Fruit fly (Drosophila melanogaster): Measurements from ENCODE around the gene CG8202.

Gene CG8202

DNA sequence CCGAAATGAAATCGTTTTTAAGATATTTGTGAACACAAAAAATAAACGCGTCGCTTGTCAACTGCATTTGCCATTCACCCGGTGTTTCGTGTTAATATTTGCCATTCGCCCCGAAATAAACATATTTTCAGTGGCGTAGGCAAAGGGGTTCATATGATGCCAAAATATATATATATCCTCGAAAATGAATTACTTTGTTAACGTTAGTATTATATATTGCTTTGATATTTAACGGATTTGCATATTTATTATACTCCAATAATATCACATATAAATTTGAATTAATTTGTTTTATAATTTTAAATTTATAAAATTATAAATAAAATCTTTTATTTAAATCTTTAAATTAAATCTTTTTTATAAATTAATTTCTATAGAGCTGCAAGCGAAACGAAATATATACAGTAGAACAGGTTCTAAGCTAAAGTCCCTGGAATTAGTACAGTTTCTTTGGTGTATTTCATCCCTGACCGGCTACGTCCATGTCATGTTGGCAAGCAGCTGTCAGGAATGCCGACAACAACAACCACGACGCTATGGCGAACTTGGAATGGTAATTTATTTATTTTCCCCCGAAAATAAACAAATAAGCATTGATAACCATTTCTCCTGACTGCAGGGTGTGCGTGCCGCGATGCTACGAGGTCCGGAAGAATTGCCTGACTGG is at the start of gene CG8202, which contains the start of gene M1BP (continued):
- peak; percentile 78 for TF ChIP-seq lbe (GFP tag; optimal IDR thresholded peaks at IDR 0.05)
- peak; percentile 4 for TF ChIP-seq tup (GFP tag; optimal IDR thresholded peaks at IDR 0.05)
- TF ChIP-seq CG8765 (GFP tag; IDR thresholded peaks at IDR 0.05) = peak; percentile 53
- TF ChIP-seq jumu (GFP tag; optimal IDR thresholded peaks at IDR 0.05) = peak; percentile 7
- TF ChIP-seq Aef1 (GFP tag; IDR thresholded peaks at IDR 0.05) = peak; percentile 83
- TF ChIP-seq Lhr (GFP tag; optimal IDR thresholded peaks at IDR 0.05) = peak; percentile 18
- TF ChIP-seq CG12299 (tag; optimal IDR thresholded peaks at IDR 0.05) = peak; percentile 78
- TF ChIP-seq mirr (GFP tag; optimal IDR thresholded peaks at IDR 0.05) = peak; percentile 56
- TF ChIP-seq C15 (GFP tag; IDR thresholded peaks at IDR 0.05) = no peak
- TF ChIP-seq D19A (tag; optimal IDR thresholded peaks at IDR 0.05) = no peak
- TF ChIP-seq CG7928 (GFP tag; optimal IDR thresholded peaks at IDR 0.05) = peak; percentile 59
- peak; percentile 91 for TF ChIP-seq CG15696 (tag; optimal IDR thresholded peaks at IDR 0.05)
- TF ChIP-seq CG7271 (tag; optimal IDR thresholded peaks at IDR 0.05) = peak; percentile 35
- peak; percentile 67 for TF ChIP-seq CG11247 (GFP tag; IDR thresholded peaks at IDR 0.05)
- peak; percentile 93 for TF ChIP-seq CG11504 (tag; optimal IDR thresholded peaks at IDR 0.05)
- peak; percentile 36 for TF ChIP-seq CG7786 (GFP tag; optimal IDR thresholded peaks at IDR 0.05)
- TF ChIP-seq CG7987 (GFP tag; optimal IDR thresholded peaks at IDR 0.05) = no peak
- TF ChIP-seq CG16813 (GFP tag; IDR thresholded peaks at IDR 0.05; ENCODE audit: partially characterized antibody) = no peak
- peak; percentile 79 for TF ChIP-seq CG18764 (GFP tag; optimal IDR thresholded peaks at IDR 0.05)
- TF ChIP-seq prd (optimal IDR thresholded peaks at IDR 0.05) = no peak
- peak; percentile 89 for TF ChIP-seq prd (GFP tag; IDR thresholded peaks at IDR 0.05)
- TF ChIP-seq CG17912 (GFP tag; optimal IDR thresholded peaks at IDR 0.05) = peak; percentile 68
- TF ChIP-seq Ssrp (tag; optimal IDR thresholded peaks at IDR 0.05) = peak; percentile 92
- no peak for TF ChIP-seq bigmax (GFP tag; optimal IDR thresholded peaks at IDR 0.05)
- no peak for TF ChIP-seq CG42726 (GFP tag; IDR thresholded peaks at IDR 0.05; ENCODE audit: partially characterized antibody)
- peak; percentile 84 for TF ChIP-seq Xrp1 (GFP tag; IDR thresholded peaks at IDR 0.05)
- 0 out of 2 replicates have a peak, but pooled peaks have one; percentile 30 for TF ChIP-seq sim (GFP tag; IDR thresholded peaks at IDR 0.05)
- TF ChIP-seq CG3281 (GFP tag; optimal IDR thresholded peaks at IDR 0.05) = peak; percentile 93
- TF ChIP-seq zf30C (GFP tag; optimal IDR thresholded peaks at IDR 0.05) = no peak
- TF ChIP-seq CG3995 (GFP tag; optimal IDR thresholded peaks at IDR 0.05) = no peak
- TF ChIP-seq oc (tag; optimal IDR thresholded peaks at IDR 0.05) = no peak
- peak; percentile 67 for TF ChIP-seq psq (GFP tag; optimal IDR thresholded peaks at IDR 0.05)
- no peak for TF ChIP-seq ato (GFP tag; IDR thresholded peaks at IDR 0.05; ENCODE audit: partially characterized antibody)
- TF ChIP-seq CG9609 (GFP tag; optimal IDR thresholded peaks at IDR 0.05) = peak; percentile 38
- TF ChIP-seq CG18011 (GFP tag; optimal IDR thresholded peaks at IDR 0.05) = peak; percentile 65
- TF ChIP-seq CG7839 (tag; optimal IDR thresholded peaks at IDR 0.05) = peak; percentile 94
- peak; percentile 90 for TF ChIP-seq fd96Cb (tag; optimal IDR thresholded peaks at IDR 0.05)
- peak; percentile 91 for TF ChIP-seq CG18599 (GFP tag; optimal IDR thresholded peaks at IDR 0.05)
- no peak for TF ChIP-seq cas (GFP tag; IDR thresholded peaks at IDR 0.05)
- no peak for TF ChIP-seq pfk (GFP tag; optimal IDR thresholded peaks at IDR 0.05)
- no peak for TF ChIP-seq CG1647 (GFP tag; optimal IDR thresholded peaks at IDR 0.05)
- TF ChIP-seq Ets65A (GFP tag) = peak; percentile 48
- TF ChIP-seq Kr (GFP tag; optimal IDR thresholded peaks at IDR 0.05) = peak; percentile 7
- peak; percentile 80 for TF ChIP-seq CG10431 (GFP tag; optimal IDR thresholded peaks at IDR 0.05)
- TF ChIP-seq sqz (GFP tag; optimal IDR thresholded peaks at IDR 0.05) = no peak
- no peak for TF ChIP-seq CG10274 (GFP tag; optimal IDR thresholded peaks at IDR 0.05)
- TF ChIP-seq en (GFP tag; optimal IDR thresholded peaks at IDR 0.05) = no peak
- peak; percentile 79 for TF ChIP-seq CG6654 (GFP tag; optimal IDR thresholded peaks at IDR 0.05)
- no peak for TF ChIP-seq chinmo (GFP tag; IDR thresholded peaks at IDR 0.05; ENCODE audit: partially characterized antibody)

Measured in whole organism, embryonic.